Fruit fly (Drosophila melanogaster): ENCODE data around the gene Unc-76.

Gene Unc-76

DNA sequence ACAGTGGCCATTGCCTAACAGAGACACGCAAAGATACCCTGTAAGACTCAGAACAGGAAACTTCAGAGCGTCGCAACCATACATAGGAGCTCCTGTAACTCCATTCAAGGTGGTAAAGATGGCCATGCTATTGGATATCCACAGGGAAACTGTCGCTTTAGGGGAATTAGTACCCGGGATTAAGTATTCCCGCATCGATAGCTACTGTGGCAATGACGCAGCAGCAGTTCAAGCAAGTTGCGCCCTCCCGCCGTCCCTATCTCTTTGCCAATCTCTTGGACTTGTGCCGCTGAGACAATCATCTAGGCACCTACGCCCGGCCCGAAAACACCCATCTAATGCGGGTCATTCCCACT lies 9.7 kb upstream of the Unc-76 start (continued):
- TF ChIP-seq CG12769 (tag; optimal IDR thresholded peaks at IDR 0.05) (peak; percentile 86), run (tag; optimal IDR thresholded peaks at IDR 0.05) (no peak), HLH4C (GFP tag; IDR thresholded peaks at IDR 0.05; ENCODE audit: partially characterized antibody) (no peak), H2.0 (GFP tag; IDR thresholded peaks at IDR 0.05) (peak; percentile 66), CG6689 (GFP tag; IDR thresholded peaks at IDR 0.05) (peak; percentile 61), ab (GFP tag; optimal IDR thresholded peaks at IDR 0.05) (peak; percentile 30), Hr51 (GFP tag; optimal IDR thresholded peaks at IDR 0.05) (peak in 1 of 2 experiments; percentile 60), CG7357 (GFP tag; IDR thresholded peaks at IDR 0.05) (peak; percentile 63; the same call in 2 of the 3 replicates), CG2116 (GFP tag; optimal IDR thresholded peaks at IDR 0.05) (no peak), lmd (GFP tag; IDR thresholded peaks at IDR 0.05) (peak; percentile 84), CG11398 (GFP tag; optimal IDR thresholded peaks at IDR 0.05) (peak; percentile 46), CG9609 (GFP tag; optimal IDR thresholded peaks at IDR 0.05) (peak; percentile 23), CG3726 (GFP tag; IDR thresholded peaks at IDR 0.05) (0 out of 3 replicates have a peak, but pooled peaks have one; percentile 44), CG14050 (GFP tag; IDR thresholded peaks at IDR 0.05) (no peak), Atf-2 (GFP tag; optimal IDR thresholded peaks at IDR 0.05) (peak; percentile 26), ems (GFP tag; optimal IDR thresholded peaks at IDR 0.05) (no peak), salm (tag; optimal IDR thresholded peaks at IDR 0.05) (peak; percentile 35), stc (GFP tag; IDR thresholded peaks at IDR 0.05) (peak; percentile 47; the same call in 1 of the 2 replicates), PHDP (tag; optimal IDR thresholded peaks at IDR 0.05) (peak; percentile 55), ase (GFP tag; IDR thresholded peaks at IDR 0.05) (peak; percentile 71), tap (tag; optimal IDR thresholded peaks at IDR 0.05) (peak; percentile 57), D (optimal IDR thresholded peaks at IDR 0.05) (no peak), D (GFP tag; optimal IDR thresholded peaks at IDR 0.05) (peak; percentile 36), sna (GFP tag; IDR thresholded peaks at IDR 0.05; ENCODE audit: partially characterized antibody) (no peak), CoRest (tag; optimal IDR thresholded peaks at IDR 0.05) (peak; percentile 54), Hr3 (GFP tag; optimal IDR thresholded peaks at IDR 0.05) (peak; percentile 11), kah (GFP tag; optimal IDR thresholded peaks at IDR 0.05) (no peak), sr (GFP tag; IDR thresholded peaks at IDR 0.05) (0 out of 3 replicates have a peak, but pooled peaks have one; percentile 24), CG32532 (GFP tag; IDR thresholded peaks at IDR 0.05) (peak; percentile 79), CG8281 (tag; optimal IDR thresholded peaks at IDR 0.05) (peak; percentile 13), CG13894 (tag; optimal IDR thresholded peaks at IDR 0.05) (peak; percentile 40), CG2875 (GFP tag; optimal IDR thresholded peaks at IDR 0.05) (peak; percentile 8), Awh (GFP tag; IDR thresholded peaks at IDR 0.05) (no peak), CG12071 (GFP tag; optimal IDR thresholded peaks at IDR 0.05) (peak; percentile 57), zfh2 (GFP tag; optimal IDR thresholded peaks at IDR 0.05) (peak; percentile 73), az2 (GFP tag; optimal IDR thresholded peaks at IDR 0.05) (peak; percentile 13), aop (GFP tag; IDR thresholded peaks at IDR 0.05) (no peak), btn (GFP tag; optimal IDR thresholded peaks at IDR 0.05) (peak; percentile 15), CG5245 (GFP tag; optimal IDR thresholded peaks at IDR 0.05) (no peak), CG17385 (GFP tag; optimal IDR thresholded peaks at IDR 0.05) (peak; percentile 53), Optix (GFP tag; IDR thresholded peaks at IDR 0.05) (peak; percentile 59; the same call in 2 of the 3 replicates), phol (tag; optimal IDR thresholded peaks at IDR 0.05) (peak; percentile 49), NfI (GFP tag; optimal IDR thresholded peaks at IDR 0.05) (peak; percentile 52), CG10979 (tag; optimal IDR thresholded peaks at IDR 0.05) (peak; percentile 43), al (GFP tag; IDR thresholded peaks at IDR 0.05) (peak; percentile 68), sob (GFP tag; IDR thresholded peaks at IDR 0.05) (peak; percentile 77), CG15514 (GFP tag; optimal IDR thresholded peaks at IDR 0.05) (peak; percentile 50), CG4820 (GFP tag; optimal IDR thresholded peaks at IDR 0.05) (peak; percentile 37), Asciz (GFP tag; optimal IDR thresholded peaks at IDR 0.05) (no peak), CG12236 (GFP tag; optimal IDR thresholded peaks at IDR 0.05) (no peak), vvl (GFP tag; IDR thresholded peaks at IDR 0.05) (peak; percentile 80)
